Worm (Caenorhabditis elegans): ENCODE results near the gene tmd-2.

- TF ChIP-seq nhr-21 (tag; optimal IDR thresholded peaks at IDR 0.05), result no peak
- peak; percentile 28 for TF ChIP-seq fos-1 (tag; optimal IDR thresholded peaks at IDR 0.05)
- TF ChIP-seq ZK546.5 (tag; optimal IDR thresholded peaks at IDR 0.05), result no peak
- TF ChIP-seq blmp-1 (tag; optimal IDR thresholded peaks at IDR 0.05; ENCODE audit: insufficient read depth), result no peak
- no peak for TF ChIP-seq ama-1 (optimal IDR thresholded peaks at IDR 0.05)
- no peak for TF ChIP-seq lsy-2 (tag; optimal IDR thresholded peaks at IDR 0.05)
- no peak for TF ChIP-seq lin-39 (tag; optimal IDR thresholded peaks at IDR 0.05)
- TF ChIP-seq nhr-6 (tag; optimal IDR thresholded peaks at IDR 0.05), result no peak
- TF ChIP-seq zag-1 (tag; optimal IDR thresholded peaks at IDR 0.05), result no peak
- no peak for TF ChIP-seq egl-27 (tag; optimal IDR thresholded peaks at IDR 0.05)
- TF ChIP-seq aly-2 (tag; optimal IDR thresholded peaks at IDR 0.05), result no peak
- no peak for TF ChIP-seq lin-13 (GFP tag; optimal IDR thresholded peaks at IDR 0.05)
- TF ChIP-seq mdl-1 (tag; optimal IDR thresholded peaks at IDR 0.05), result no peak
Observed at ce11 chrV:8285455-8285854, 49.0 kb upstream of the tmd-2 start.
